Fruit fly (Drosophila melanogaster) whole organism, embryonic: ENCODE data around the gene CG18542.

Experiments
- Abd-B ChIP-seq: fragments of 200-800 bp; sonication (Bioruptor generic); optimal IDR thresholded peaks from 2 replicates; lab custom pipeline; 2018; ENCODE audit warnings: missing biosample characterization, mild to moderate bottlenecking, missing genetic modification characterization, moderate library complexity
- CG10462 ChIP-seq: fragments of 200-800 bp; sonication (Bioruptor generic); optimal IDR thresholded peaks from 2 replicates; lab custom pipeline; 2016; ENCODE audit warnings: missing biosample characterization, missing genetic modification characterization
- CG13287 ChIP-seq: fragments of 200-800 bp; sonication (Bioruptor generic); IDR thresholded peaks from 2 replicates; pipeline ENCODE4 v1.3.6; 2022; ENCODE audit warnings: missing biosample characterization, missing genetic modification characterization; ENCODE audit not compliant: partially characterized antibody
- CG13424 ChIP-seq: fragments of 200-800 bp; sonication (Bioruptor generic); optimal IDR thresholded peaks from 2 replicates; lab custom pipeline; 2019; ENCODE audit warnings: missing biosample characterization, mild to moderate bottlenecking, missing genetic modification characterization, moderate library complexity
- CG16779 ChIP-seq: fragments of 200-800 bp; sonication (Bioruptor generic); IDR thresholded peaks from 2 replicates; pipeline ENCODE4 v1.3.6; 2022; ENCODE audit warnings: missing biosample characterization, missing genetic modification characterization
- CG16863 ChIP-seq: fragments of 200-800 bp; sonication (Bioruptor generic); optimal IDR thresholded peaks from 3 replicates; lab custom pipeline; 2016; ENCODE audit warnings: missing biosample characterization, missing genetic modification characterization
- CG17568 ChIP-seq: fragments of 200-800 bp; sonication (Bioruptor generic); optimal IDR thresholded peaks from 2 replicates; lab custom pipeline; 2018; ENCODE audit warnings: missing biosample characterization, mild to moderate bottlenecking, missing genetic modification characterization, moderate library complexity
- CG17912 ChIP-seq: fragments of 200-800 bp; sonication (Bioruptor generic); optimal IDR thresholded peaks from 2 replicates; lab custom pipeline; 2018; ENCODE audit warnings: missing biosample characterization, mild to moderate bottlenecking, missing genetic modification characterization
- CG18476 ChIP-seq: fragments of 200-800 bp; sonication (Bioruptor generic); optimal IDR thresholded peaks from 2 replicates; lab custom pipeline; 2016; ENCODE audit warnings: missing biosample characterization, mild to moderate bottlenecking, missing genetic modification characterization
- CG18764 ChIP-seq: fragments of 200-800 bp; sonication (Bioruptor generic); optimal IDR thresholded peaks from 3 replicates; lab custom pipeline; 2016; ENCODE audit warnings: missing biosample characterization, missing genetic modification characterization
- CG3065 ChIP-seq: fragments of 200-800 bp; sonication (Bioruptor generic); optimal IDR thresholded peaks from 2 replicates; lab custom pipeline; 2016; ENCODE audit warnings: missing biosample characterization, missing genetic modification characterization
- CG31224 ChIP-seq: fragments of 200-800 bp; sonication (Bioruptor generic); IDR thresholded peaks from 2 replicates; pipeline ENCODE4 v1.3.6; 2022; ENCODE audit warnings: missing biosample characterization, missing genetic modification characterization
- CG4617 ChIP-seq: fragments of 200-800 bp; sonication (Bioruptor generic); optimal IDR thresholded peaks from 3 replicates; lab custom pipeline; 2016; ENCODE audit warnings: missing biosample characterization, missing genetic modification characterization, borderline replicate concordance
- CG5245 ChIP-seq: fragments of 200-800 bp; sonication (Bioruptor generic); optimal IDR thresholded peaks from 3 replicates; lab custom pipeline; 2016; ENCODE audit warnings: missing biosample characterization, missing genetic modification characterization
- CG7786 ChIP-seq: fragments of 200-800 bp; sonication (Bioruptor generic); optimal IDR thresholded peaks from 2 replicates; lab custom pipeline; 2016; ENCODE audit warnings: missing biosample characterization, missing genetic modification characterization
- CG9609 ChIP-seq: fragments of 200-800 bp; sonication (Bioruptor generic); optimal IDR thresholded peaks from 3 replicates; lab custom pipeline; 2016; ENCODE audit warnings: missing biosample characterization, missing genetic modification characterization
- CHES-1-like ChIP-seq: fragments of 200-800 bp; sonication (Bioruptor generic); optimal IDR thresholded peaks from 2 replicates; lab custom pipeline; 2016; ENCODE audit warnings: missing biosample characterization, missing genetic modification characterization
- Chrac-16 ChIP-seq: fragments of 200-800 bp; sonication (Bioruptor generic); optimal IDR thresholded peaks from 3 replicates; lab custom pipeline; 2016; ENCODE audit warnings: missing biosample characterization, missing genetic modification characterization
- Dad ChIP-seq: fragments of 200-800 bp; sonication (Bioruptor generic); optimal IDR thresholded peaks from 3 replicates; lab custom pipeline; 2016; ENCODE audit warnings: missing biosample characterization, missing genetic modification characterization
- Drgx ChIP-seq: fragments of 200-800 bp; sonication (Bioruptor generic); IDR thresholded peaks from 2 replicates; pipeline ENCODE4 v1.3.6; 2022; ENCODE audit warnings: missing biosample characterization, missing genetic modification characterization
- Ets65A ChIP-seq: fragments of 200-800 bp; sonication (Bioruptor generic); peaks from one replicate; lab custom pipeline; 2016; ENCODE audit warnings: missing biosample characterization, missing genetic modification characterization
- HmgD ChIP-seq: fragments of 200-800 bp; sonication (Bioruptor generic); optimal IDR thresholded peaks from 3 replicates; lab custom pipeline; 2016; ENCODE audit warnings: missing biosample characterization, missing genetic modification characterization
- HmgZ ChIP-seq: fragments of 200-800 bp; sonication (Bioruptor generic); optimal IDR thresholded peaks from 2 replicates; lab custom pipeline; 2018; ENCODE audit warnings: missing biosample characterization, mild to moderate bottlenecking, missing genetic modification characterization
- Hr3 ChIP-seq: fragments of 200-800 bp; sonication (Bioruptor generic); optimal IDR thresholded peaks from 3 replicates; lab custom pipeline; 2016; ENCODE audit warnings: missing biosample characterization, missing genetic modification characterization
- Hr51 ChIP-seq, 2 experiments: fragments of 200-800 bp; sonication (Bioruptor generic); optimal IDR thresholded peaks; 2 replicates in 1 of 2; 3 replicates in 1 of 2; lab custom pipeline; 2016 to 2018; ENCODE audit warnings: missing biosample characterization in 2 of 2, missing genetic modification characterization in 2 of 2, mild to moderate bottlenecking in 1 of 2, moderate library complexity in 1 of 2
- Hr78 ChIP-seq, 2 experiments: fragments of 200-800 bp in 1 of 2; fragments of >200 bp in 1 of 2; sonication (Bioruptor generic) in 1 of 2; optimal IDR thresholded peaks; 2 replicates each; lab custom pipeline; 2017 to 2019; ENCODE audit warnings: missing biosample characterization in 2 of 2, missing genetic modification characterization in 2 of 2, mild to moderate bottlenecking in 1 of 2, moderate library complexity in 1 of 2
- Lhr ChIP-seq: fragments of 200-800 bp; sonication (Bioruptor generic); optimal IDR thresholded peaks from 3 replicates; lab custom pipeline; 2017; ENCODE audit warnings: mild to moderate bottlenecking, missing biosample characterization, missing genetic modification reagents, missing genetic modification characterization
- Mad ChIP-seq: fragments of 200-800 bp; sonication (Bioruptor generic); optimal IDR thresholded peaks from 2 replicates; lab custom pipeline; 2016; ENCODE audit warnings: missing biosample characterization, missing genetic modification characterization
- Myb ChIP-seq: fragments of 200-800 bp; sonication (Bioruptor generic); optimal IDR thresholded peaks from 2 replicates; lab custom pipeline; 2016; ENCODE audit warnings: missing biosample characterization, missing genetic modification characterization
- Side ChIP-seq: fragments of 200-800 bp; sonication (Bioruptor generic); optimal IDR thresholded peaks from 2 replicates; lab custom pipeline; 2016; ENCODE audit warnings: missing biosample characterization, missing genetic modification characterization
- Sin3A ChIP-seq: fragments of >200 bp; optimal IDR thresholded peaks from 2 replicates; lab custom pipeline; 2018
- Stat92E ChIP-seq, 3 experiments: fragments of >200 bp in 2 of 3; fragments of 200-800 bp in 1 of 3; sonication (Bioruptor generic) in 1 of 3; optimal IDR thresholded peaks; 2 replicates each; lab custom pipeline; 2017 to 2019; ENCODE audit warnings: missing biosample characterization in 3 of 3, missing genetic modification characterization in 3 of 3, mild to moderate bottlenecking in 1 of 3, moderate library complexity in 1 of 3
- cato ChIP-seq: fragments of 200-800 bp; sonication (Bioruptor generic); optimal IDR thresholded peaks from 2 replicates; lab custom pipeline; 2016; ENCODE audit warnings: missing biosample characterization, missing genetic modification characterization, borderline replicate concordance
- corto ChIP-seq: fragments of 200-800 bp; sonication (Bioruptor generic); optimal IDR thresholded peaks from 2 replicates; lab custom pipeline; 2016; ENCODE audit warnings: missing biosample characterization, mild to moderate bottlenecking, missing genetic modification characterization, moderate library complexity
- dysf ChIP-seq: fragments of 200-800 bp; sonication (Bioruptor generic); IDR thresholded peaks from 3 replicates; pipeline ENCODE4 v1.3.6; 2022; ENCODE audit warnings: missing biosample characterization, missing genetic modification characterization
- ems ChIP-seq: fragments of 200-800 bp; sonication (Bioruptor generic); optimal IDR thresholded peaks from 3 replicates; lab custom pipeline; 2016; ENCODE audit warnings: missing biosample characterization, missing genetic modification characterization
- ewg ChIP-seq: fragments of 200-800 bp; sonication (Bioruptor generic); optimal IDR thresholded peaks from 3 replicates; lab custom pipeline; 2017; ENCODE audit warnings: mild to moderate bottlenecking, missing biosample characterization, missing genetic modification reagents, missing genetic modification characterization
- gcm2 ChIP-seq: fragments of 200-800 bp; sonication (Bioruptor generic); optimal IDR thresholded peaks from 2 replicates; lab custom pipeline; 2016; ENCODE audit warnings: missing biosample characterization, missing genetic modification characterization
- gsb ChIP-seq: fragments of 200-800 bp; sonication (Bioruptor generic); IDR thresholded peaks from 2 replicates; pipeline ENCODE4 v1.3.6; 2022; ENCODE audit warnings: missing biosample characterization, missing genetic modification characterization
- h ChIP-seq: fragments of >200 bp; optimal IDR thresholded peaks from 2 replicates; lab custom pipeline; 2017
- hkb ChIP-seq, 2 experiments: fragments of 200-800 bp in 1 of 2; fragments of >200 bp in 1 of 2; sonication (Bioruptor generic) in 1 of 2; IDR thresholded peaks in 1 of 2; optimal IDR thresholded peaks in 1 of 2; 2 replicates each; pipeline versions ENCODE4 v1.3.6 to Lab custom; 2017 to 2022; ENCODE audit warnings: missing biosample characterization in 1 of 2, missing genetic modification characterization in 1 of 2
- mam ChIP-seq: fragments of 200-800 bp; sonication (Bioruptor generic); optimal IDR thresholded peaks from 3 replicates; lab custom pipeline; 2016; ENCODE audit warnings: missing biosample characterization, missing genetic modification characterization
- nerfin-1 ChIP-seq: fragments of 200-800 bp; sonication (Bioruptor generic); optimal IDR thresholded peaks from 3 replicates; lab custom pipeline; 2019; ENCODE audit warnings: missing biosample characterization, mild to moderate bottlenecking, missing genetic modification characterization, moderate library complexity
- p53 ChIP-seq: fragments of 200-800 bp; sonication (Bioruptor generic); optimal IDR thresholded peaks from 2 replicates; lab custom pipeline; 2016; ENCODE audit warnings: missing biosample characterization, missing genetic modification characterization
- ro ChIP-seq: fragments of 200-800 bp; sonication (Bioruptor generic); IDR thresholded peaks from 2 replicates; pipeline ENCODE4 v1.3.6; 2022; ENCODE audit warnings: missing biosample characterization, missing genetic modification characterization
- shn ChIP-seq: fragments of 200-800 bp; sonication (Bioruptor generic); optimal IDR thresholded peaks from 3 replicates; lab custom pipeline; 2016; ENCODE audit warnings: missing biosample characterization, missing genetic modification characterization
- sisA ChIP-seq: fragments of 200-800 bp; sonication (Bioruptor generic); IDR thresholded peaks from 2 replicates; pipeline ENCODE4 v1.3.6; 2022; ENCODE audit warnings: missing biosample characterization, missing genetic modification characterization
- slbo ChIP-seq: fragments of 200-800 bp; sonication (Bioruptor generic); IDR thresholded peaks from 2 replicates; pipeline ENCODE4 v1.3.6; 2022; ENCODE audit warnings: missing biosample characterization, missing genetic modification characterization
- slp2 ChIP-seq: fragments of 200-800 bp; sonication (Bioruptor generic); optimal IDR thresholded peaks from 2 replicates; lab custom pipeline; 2016; ENCODE audit warnings: missing biosample characterization, missing genetic modification characterization
- tx ChIP-seq: fragments of 200-800 bp; sonication (Bioruptor generic); optimal IDR thresholded peaks from 2 replicates; lab custom pipeline; 2016; ENCODE audit warnings: missing biosample characterization, missing genetic modification characterization
- vfl ChIP-seq: fragments of 200-800 bp; sonication (Bioruptor generic); optimal IDR thresholded peaks from 2 replicates; lab custom pipeline; 2016; ENCODE audit warnings: missing biosample characterization, missing genetic modification characterization
- zfh2 ChIP-seq: fragments of 200-800 bp; sonication (Bioruptor generic); optimal IDR thresholded peaks from 2 replicates; lab custom pipeline; 2016; ENCODE audit warnings: missing biosample characterization, missing genetic modification characterization

The CG18542 gene

DNA sequence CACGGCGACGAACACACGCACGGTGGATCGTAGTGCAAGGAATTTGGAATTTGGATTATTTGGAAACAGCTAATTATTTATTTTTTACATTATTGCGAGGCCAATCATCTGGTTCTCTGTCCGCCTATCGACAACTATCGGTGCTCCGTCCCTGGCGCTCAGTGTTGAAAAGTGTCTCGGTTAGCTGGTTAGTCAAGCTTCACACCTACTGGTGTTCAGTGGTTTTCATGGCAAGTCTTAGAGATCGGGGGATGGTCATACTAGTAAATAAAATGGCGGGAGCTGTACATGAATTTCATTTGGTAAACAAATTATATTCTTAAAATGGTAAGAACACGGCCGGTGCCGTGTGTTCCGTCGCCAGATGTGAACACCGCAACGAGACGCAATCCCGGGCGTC, 25.3 kb downstream of the CG18542 start, which contains the start of the genes trbd and dmt (continued):
- TF ChIP-seq corto (GFP tag; lab: Kevin White, UChicago) (no peak), CG7786 (peak; percentile 62), Dad (GFP tag; lab: Kevin White, UChicago) (peak; percentile 66), CG16863 (GFP tag; lab: Kevin White, UChicago) (peak; percentile 52), CG31224 (GFP tag; lab: Robert Waterston, UW) (no peak), CG5245 (GFP tag; lab: Kevin White, UChicago) (peak; percentile 28), CG13287 (GFP tag; lab: Robert Waterston, UW) (no peak), p53 (GFP tag; lab: Kevin White, UChicago) (peak; percentile 78), slbo (GFP tag; lab: Robert Waterston, UW) (no peak), HmgZ (peak; percentile 88), dysf (GFP tag; lab: Robert Waterston, UW) (no peak), shn (GFP tag; lab: Kevin White, UChicago) (peak; percentile 37), CG18476 (GFP tag; lab: Kevin White, UChicago) (no peak), gcm2 (peak; percentile 21), CG13424 (tag; lab: Kevin White, UChicago) (no peak), CG18764 (GFP tag; lab: Kevin White, UChicago) (peak; percentile 22), vfl (GFP tag; lab: Kevin White, UChicago) (peak; percentile 64), HmgD (GFP tag; lab: Kevin White, UChicago) (peak; percentile 90), Myb (GFP tag; lab: Kevin White, UChicago) (peak; percentile 78), Hr78 (GFP tag; optimal IDR thresholded peaks at IDR 0.05; lab: Kevin White, UChicago) (no peak), Mad (peak; percentile 58), ewg (GFP tag; lab: Kevin White, UChicago) (no peak), ems (GFP tag; lab: Kevin White, UChicago) (peak; percentile 26), CG17568 (no peak), h (no peak), Ets65A (peak; percentile 98), ro (GFP tag; lab: Robert Waterston, UW) (no peak), zfh2 (peak; percentile 81), cato (no peak), nerfin-1 (tag; lab: Kevin White, UChicago) (no peak), Sin3A (lab: Kevin White, UChicago) (peak; percentile 89), Hr51 (GFP tag; optimal IDR thresholded peaks at IDR 0.05; lab: Kevin White, UChicago) (peak in 1 of 2 experiments; percentile 74), gsb (GFP tag; lab: Robert Waterston, UW) (no peak), Lhr (GFP tag; lab: Kevin White, UChicago) (peak; percentile 89), Chrac-16 (GFP tag; lab: Kevin White, UChicago) (peak; percentile 24), CHES-1-like (GFP tag; lab: Kevin White, UChicago) (peak; percentile 92), CG3065 (no peak), mam (GFP tag; lab: Kevin White, UChicago) (peak; percentile 81), CG4617 (peak; percentile 99), CG17912 (GFP tag; lab: Kevin White, UChicago) (peak; percentile 56), CG9609 (GFP tag; lab: Kevin White, UChicago) (peak; percentile 53), CG16779 (GFP tag; lab: Robert Waterston, UW) (no peak), Stat92E (GFP tag; optimal IDR thresholded peaks at IDR 0.05; lab: Kevin White, UChicago) (peak in 1 of 3 experiments; percentile 64), tx (GFP tag; lab: Kevin White, UChicago) (peak; percentile 58), slp2 (peak; percentile 39), CG10462 (peak; percentile 11), sisA (no peak), Drgx (no peak), Abd-B (no peak), Hr3 (GFP tag; lab: Kevin White, UChicago) (peak; percentile 25), hkb (optimal IDR thresholded peaks at IDR 0.05; lab: Kevin White, UChicago) (peak; percentile 24), hkb (GFP tag; IDR thresholded peaks at IDR 0.05; lab: Robert Waterston, UW) (no peak), Side (GFP tag; lab: Kevin White, UChicago) (peak; percentile 46)
